Fruit fly (Drosophila melanogaster) whole organism, wandering third instar larva: Measurements from ENCODE around the gene CG14212.

Experiments
- Abd-B ChIP-seq: fragments of >200 bp; optimal IDR thresholded peaks from 2 replicates; lab custom pipeline; 2017; ENCODE audit warnings: missing biosample characterization, missing genetic modification characterization
- CG32264 ChIP-seq: fragments of 200-800 bp; sonication (Bioruptor generic); optimal IDR thresholded peaks from 2 replicates; lab custom pipeline; 2016; ENCODE audit warnings: missing biosample characterization, missing genetic modification characterization
- CG9705 ChIP-seq: fragments of 200-800 bp; sonication (Bioruptor generic); optimal IDR thresholded peaks from 2 replicates; lab custom pipeline; 2018; ENCODE audit warnings: missing biosample characterization, mild to moderate bottlenecking, missing genetic modification characterization
- CrebA ChIP-seq: fragments of 200-800 bp; sonication (Bioruptor generic); optimal IDR thresholded peaks from 2 replicates; lab custom pipeline; 2016; ENCODE audit warnings: missing biosample characterization, mild to moderate bottlenecking, missing genetic modification characterization, borderline replicate concordance
- Dfd ChIP-seq: fragments of >200 bp; optimal IDR thresholded peaks from 2 replicates; lab custom pipeline; 2017; ENCODE audit warnings: missing biosample characterization, missing genetic modification characterization
- Dif ChIP-seq: fragments of 200-275, 200-300 bp; sonication (Bioruptor generic); optimal IDR thresholded peaks from 2 replicates; lab custom pipeline; 2018; ENCODE audit warnings: missing biosample characterization, missing genetic modification characterization; ENCODE audit not compliant: partially characterized antibody
- GATAd ChIP-seq: sonication (Bioruptor generic); optimal IDR thresholded peaks from 2 replicates; lab custom pipeline; 2016; ENCODE audit warnings: missing biosample characterization, missing genetic modification characterization
- HLH106 ChIP-seq: fragments of 200-800 bp; optimal IDR thresholded peaks from 3 replicates; lab custom pipeline; 2019; ENCODE audit warnings: missing biosample characterization, mild to moderate bottlenecking, missing genetic modification characterization, moderate library complexity
- Hr78 ChIP-seq: fragments of >200 bp; optimal IDR thresholded peaks from 2 replicates; lab custom pipeline; 2017; ENCODE audit warnings: missing biosample characterization, missing genetic modification characterization
- OdsH ChIP-seq: fragments of 200-800 bp; sonication (Bioruptor generic); optimal IDR thresholded peaks from 2 replicates; lab custom pipeline; 2016; ENCODE audit warnings: missing biosample characterization, mild to moderate bottlenecking, missing genetic modification characterization
- Rel ChIP-seq, 2 experiments: fragments of 200-800 bp; sonication (Bioruptor generic) in 1 of 2; optimal IDR thresholded peaks; 2 replicates in 1 of 2; 3 replicates in 1 of 2; lab custom pipeline; 2016 to 2019; ENCODE audit warnings: mild to moderate bottlenecking in 2 of 2, missing biosample characterization in 2 of 2, missing genetic modification characterization in 2 of 2, moderate library complexity in 1 of 2
- Sp1 ChIP-seq: fragments of 200-800 bp; sonication (Bioruptor generic); optimal IDR thresholded peaks from 3 replicates; lab custom pipeline; 2019; ENCODE audit warnings: missing biosample characterization, mild to moderate bottlenecking, missing genetic modification characterization, moderate library complexity
- Vsx2 ChIP-seq: fragments of 200-300, 225-300 bp; sonication (Bioruptor generic); optimal IDR thresholded peaks from 2 replicates; lab custom pipeline; 2018; ENCODE audit warnings: missing biosample characterization, missing genetic modification characterization; ENCODE audit not compliant: partially characterized antibody
- brk ChIP-seq: fragments of 200-800 bp; sonication (Bioruptor generic); optimal IDR thresholded peaks from 2 replicates; lab custom pipeline; 2016; ENCODE audit warnings: missing biosample characterization, mild to moderate bottlenecking, missing genetic modification characterization
- dl ChIP-seq, 2 experiments: fragments of 175-275, 200-275 bp in 1 of 2; fragments of 200-275 bp in 1 of 2; sonication (Bioruptor generic); optimal IDR thresholded peaks; lab custom pipeline; 2018; ENCODE audit warnings: mild to moderate bottlenecking in 2 of 2, missing biosample characterization in 2 of 2, missing genetic modification characterization in 2 of 2, moderate library complexity in 2 of 2; ENCODE audit not compliant: partially characterized antibody in 2 of 2, insufficient read depth in 1 of 2
- dmrt93B ChIP-seq: fragments of 200-800 bp; sonication (Bioruptor generic); optimal IDR thresholded peaks from 2 replicates; lab custom pipeline; 2018; ENCODE audit warnings: missing biosample characterization, mild to moderate bottlenecking, missing genetic modification characterization
- dsf ChIP-seq: sonication (Bioruptor generic); optimal IDR thresholded peaks from 2 replicates; lab custom pipeline; 2016; ENCODE audit warnings: missing biosample characterization, missing genetic modification characterization, borderline replicate concordance
- ey ChIP-seq: fragments of 200-800 bp; sonication (Bioruptor generic); optimal IDR thresholded peaks from 2 replicates; lab custom pipeline; 2016; ENCODE audit warnings: missing biosample characterization, missing genetic modification characterization
- fru ChIP-seq: fragments of 200-800 bp; sonication (Bioruptor generic); optimal IDR thresholded peaks from 3 replicates; lab custom pipeline; 2016; ENCODE audit warnings: missing biosample characterization, mild to moderate bottlenecking, missing genetic modification characterization
- h ChIP-seq: fragments of 200-800 bp; sonication (Bioruptor generic); optimal IDR thresholded peaks from 3 replicates; lab custom pipeline; 2016; ENCODE audit warnings: missing biosample characterization, mild to moderate bottlenecking, missing genetic modification characterization
- jim ChIP-seq: fragments of 175-275, 200-325 bp; sonication (Bioruptor generic); optimal IDR thresholded peaks from 2 replicates; lab custom pipeline; 2016; ENCODE audit warnings: missing biosample characterization, mild to moderate bottlenecking, missing genetic modification characterization
- lola ChIP-seq: fragments of >200 bp; optimal IDR thresholded peaks from 2 replicates; lab custom pipeline; 2017; ENCODE audit warnings: missing biosample characterization, missing genetic modification characterization
- pan ChIP-seq: fragments of >200 bp; optimal IDR thresholded peaks from 2 replicates; lab custom pipeline; 2017
- rgr ChIP-seq: fragments of 200-800 bp; sonication (Bioruptor generic); optimal IDR thresholded peaks from 3 replicates; lab custom pipeline; 2016; ENCODE audit warnings: missing biosample characterization, mild to moderate bottlenecking, missing genetic modification characterization
- sage ChIP-seq: fragments of 200-800 bp; sonication (Bioruptor generic); optimal IDR thresholded peaks from 2 replicates; lab custom pipeline; 2016; ENCODE audit warnings: missing biosample characterization, mild to moderate bottlenecking, missing genetic modification characterization
- sv ChIP-seq: fragments of 200-800 bp; sonication (Bioruptor generic); optimal IDR thresholded peaks from 3 replicates; lab custom pipeline; 2016; ENCODE audit warnings: missing biosample characterization, missing genetic modification characterization
- tai ChIP-seq: sonication (Bioruptor generic); optimal IDR thresholded peaks from 2 replicates; lab custom pipeline; 2016; ENCODE audit warnings: missing biosample characterization, missing genetic modification characterization
- usp ChIP-seq: fragments of >200 bp; optimal IDR thresholded peaks from 2 replicates; lab custom pipeline; 2017; ENCODE audit warnings: missing biosample characterization, missing genetic modification characterization
- woc ChIP-seq: sonication (Bioruptor generic); optimal IDR thresholded peaks from 2 replicates; lab custom pipeline; 2016; ENCODE audit warnings: missing biosample characterization, mild to moderate bottlenecking, missing genetic modification characterization

CG14212 gene

dm6 chrX:19579648-19580301, 45.7 kb upstream of the CG14212 start, which contains the start of gene Tao:
Gene Tao (minus strand): TSS chrX:19579800.
- TF ChIP-seq sage (GFP tag; lab: Kevin White, UChicago) (no peak), rgr (GFP tag; lab: Kevin White, UChicago) (no peak), HLH106 (tag; lab: Kevin White, UChicago) (no peak), h (peak; percentile 29), dl (GFP tag; optimal IDR thresholded peaks at IDR 0.05; lab: Kevin White, UChicago; ENCODE audit: insufficient read depth in 1 of 2, partially characterized antibody in 2 of 2) (no peak), CrebA (GFP tag; lab: Kevin White, UChicago) (no peak), CG32264 (GFP tag; lab: Kevin White, UChicago) (no peak), sv (GFP tag; lab: Kevin White, UChicago) (no peak), woc (GFP tag; lab: Kevin White, UChicago) (peak; percentile 11)

dm6 chrX:19581881-19582280, 43.6 kb upstream of the CG14212 start, which contains the start of gene CG14218:
Gene CG14218 (minus strand): TSS chrX:19581981.
- TF ChIP-seq pan (lab: Kevin White, UChicago): no peak
- no peak for TF ChIP-seq h
- no peak for TF ChIP-seq CrebA (GFP tag; lab: Kevin White, UChicago)
- TF ChIP-seq OdsH (GFP tag; lab: Kevin White, UChicago): no peak
- TF ChIP-seq dmrt93B (GFP tag; lab: Kevin White, UChicago): no peak
- TF ChIP-seq CG32264 (GFP tag; lab: Kevin White, UChicago): no peak
- TF ChIP-seq Abd-B (GFP tag; lab: Kevin White, UChicago): no peak
- no peak for TF ChIP-seq Dif (GFP tag; lab: Kevin White, UChicago)
- TF ChIP-seq ey (GFP tag; lab: Kevin White, UChicago): no peak
- no peak for TF ChIP-seq woc (GFP tag; lab: Kevin White, UChicago)
- TF ChIP-seq GATAd: no peak
- TF ChIP-seq fru (GFP tag; lab: Kevin White, UChicago): no peak
- no peak for TF ChIP-seq Sp1
- no peak for TF ChIP-seq Vsx2 (GFP tag; lab: Kevin White, UChicago)
- TF ChIP-seq dsf (GFP tag; lab: Kevin White, UChicago): no peak
- no peak for TF ChIP-seq sage (GFP tag; lab: Kevin White, UChicago)
- no peak for TF ChIP-seq jim (GFP tag; lab: Kevin White, UChicago)
- TF ChIP-seq usp: no peak

dm6 chrX:19582732-19583131, 42.8 kb upstream of the CG14212 start:
- TF ChIP-seq lola (GFP tag; lab: Kevin White, UChicago): no peak

dm6 chrX:19583317-19583716, 42.2 kb upstream of the CG14212 start, which contains the start of gene CG14204:
Gene CG14204 (plus strand): TSS chrX:19583617.
- no peak for TF ChIP-seq CG32264 (GFP tag; lab: Kevin White, UChicago)
- TF ChIP-seq rgr (GFP tag; lab: Kevin White, UChicago): no peak
- TF ChIP-seq Hr78 (GFP tag; lab: Kevin White, UChicago): no peak
- no peak for TF ChIP-seq Dfd (GFP tag; lab: Kevin White, UChicago)
- TF ChIP-seq brk (GFP tag; lab: Kevin White, UChicago): no peak
- no peak for TF ChIP-seq Sp1
- no peak for TF ChIP-seq Rel (GFP tag; optimal IDR thresholded peaks at IDR 0.05; lab: Kevin White, UChicago)
- no peak for TF ChIP-seq Rel (tag; optimal IDR thresholded peaks at IDR 0.05; lab: Kevin White, UChicago)
- TF ChIP-seq CG9705: no peak
- no peak for TF ChIP-seq tai (GFP tag; lab: Kevin White, UChicago)
- no peak for TF ChIP-seq h

- TF ChIP-seq Dif (GFP tag; lab: Kevin White, UChicago) (no peak), Vsx2 (GFP tag; lab: Kevin White, UChicago) (no peak), Rel (GFP tag; optimal IDR thresholded peaks at IDR 0.05; lab: Kevin White, UChicago) (no peak), Rel (tag; optimal IDR thresholded peaks at IDR 0.05; lab: Kevin White, UChicago) (no peak), Abd-B (GFP tag; lab: Kevin White, UChicago) (no peak), Dfd (GFP tag; lab: Kevin White, UChicago) (no peak), brk (GFP tag; lab: Kevin White, UChicago) (no peak)
Observed at dm6 chrX:19585142-19585541, 40.4 kb upstream of the CG14212 start.
